Fruit fly (Drosophila melanogaster) whole organism, prepupa: ENCODE measurements around the gene CG13643.

ENCODE experiments used
- Blimp-1 ChIP-seq: fragments of 200-800 bp; sonication (Bioruptor generic); optimal IDR thresholded peaks from 3 replicates; lab custom pipeline; 2017; ENCODE audit warnings: missing biosample characterization, missing genetic modification characterization, mild to moderate bottlenecking, moderate library complexity, missing genetic modification reagents
- CG10631 ChIP-seq: fragments of 200-800 bp; sonication (Bioruptor generic); optimal IDR thresholded peaks from 2 replicates; lab custom pipeline; 2016; ENCODE audit warnings: missing biosample characterization, missing genetic modification characterization
- CG10669 ChIP-seq: fragments of 200-800 bp; sonication (Bioruptor generic); optimal IDR thresholded peaks from 3 replicates; lab custom pipeline; 2018; ENCODE audit warnings: missing biosample characterization, mild to moderate bottlenecking, missing genetic modification characterization, moderate library complexity
- CG11762 ChIP-seq: fragments of 200-800 bp; sonication (Bioruptor generic); optimal IDR thresholded peaks from 3 replicates; lab custom pipeline; 2016; ENCODE audit warnings: missing biosample characterization, missing genetic modification characterization; ENCODE audit not compliant: insufficient read depth
- CG15336 ChIP-seq: fragments of 200-800 bp; sonication (Bioruptor generic); IDR thresholded peaks from 2 replicates; pipeline ENCODE4 v1.3.6; 2022; ENCODE audit warnings: missing biosample characterization, missing genetic modification characterization
- CG16779 ChIP-seq: fragments of 200-800 bp; sonication (Bioruptor generic); optimal IDR thresholded peaks from 3 replicates; lab custom pipeline; 2017; ENCODE audit warnings: missing biosample characterization, mild to moderate bottlenecking, missing genetic modification characterization
- CG3032 ChIP-seq: fragments of 200-800 bp; optimal IDR thresholded peaks from 2 replicates; lab custom pipeline; 2019; ENCODE audit warnings: missing biosample characterization, mild to moderate bottlenecking, missing genetic modification characterization, moderate library complexity
- CG32006 ChIP-seq: fragments of 200-800 bp; sonication (Bioruptor generic); optimal IDR thresholded peaks from 3 replicates; lab custom pipeline; 2017; ENCODE audit warnings: missing biosample characterization, mild to moderate bottlenecking, missing genetic modification characterization
- CG34406 ChIP-seq: fragments of 200-800 bp; sonication (Bioruptor generic); optimal IDR thresholded peaks from 3 replicates; lab custom pipeline; 2016; ENCODE audit warnings: missing biosample characterization, missing genetic modification characterization
- CG3919 ChIP-seq: fragments of 200-800 bp; sonication (Bioruptor generic); optimal IDR thresholded peaks from 3 replicates; lab custom pipeline; 2016; ENCODE audit warnings: missing biosample characterization, missing genetic modification characterization
- CG6163 ChIP-seq: fragments of 200-800 bp; sonication (Bioruptor generic); IDR thresholded peaks from 3 replicates; pipeline ENCODE4 v1.3.6; 2022; ENCODE audit warnings: missing biosample characterization, missing genetic modification characterization
- CG6792 ChIP-seq: fragments of 200-800 bp; sonication (Bioruptor generic); optimal IDR thresholded peaks from 3 replicates; lab custom pipeline; 2016; ENCODE audit warnings: missing biosample characterization, missing genetic modification characterization
- CG6808 ChIP-seq: fragments of 200-800 bp; sonication (Bioruptor generic); optimal IDR thresholded peaks from 3 replicates; lab custom pipeline; 2017; ENCODE audit warnings: missing biosample characterization, missing genetic modification characterization, mild to moderate bottlenecking, moderate library complexity, missing genetic modification reagents
- CG6854 ChIP-seq: fragments of 200-800 bp; sonication (Bioruptor generic); optimal IDR thresholded peaks from 2 replicates; lab custom pipeline; 2017; ENCODE audit warnings: missing biosample characterization, mild to moderate bottlenecking, missing genetic modification characterization
- CG7368 ChIP-seq: fragments of 200-800 bp; sonication (Bioruptor generic); optimal IDR thresholded peaks from 3 replicates; lab custom pipeline; 2016; ENCODE audit warnings: missing biosample characterization, missing genetic modification characterization
- CG8119 ChIP-seq: fragments of 200-800 bp; sonication (Bioruptor generic); IDR thresholded peaks from 3 replicates; pipeline ENCODE4 v1.3.6; 2022; ENCODE audit warnings: missing biosample characterization, missing genetic modification characterization
- Eip75B ChIP-seq: fragments of 200-800 bp; sonication (Bioruptor generic); optimal IDR thresholded peaks from 3 replicates; lab custom pipeline; 2016; ENCODE audit warnings: missing biosample characterization, missing genetic modification characterization
- Eip78C ChIP-seq: fragments of 200-800 bp; sonication (Bioruptor generic); peaks from one replicate; lab custom pipeline; 2016; ENCODE audit warnings: missing biosample characterization, missing genetic modification characterization
- Eip93F ChIP-seq: fragments of 200-800 bp; sonication (Bioruptor generic); optimal IDR thresholded peaks from 2 replicates; lab custom pipeline; 2016; ENCODE audit warnings: missing biosample characterization, mild to moderate bottlenecking, missing genetic modification characterization
- Ets21C ChIP-seq: fragments of 200-800 bp; sonication (Bioruptor generic); optimal IDR thresholded peaks from 3 replicates; lab custom pipeline; 2016; ENCODE audit warnings: missing biosample characterization, missing genetic modification characterization
- Ets96B ChIP-seq: fragments of 200-800 bp; optimal IDR thresholded peaks from 2 replicates; lab custom pipeline; 2019; ENCODE audit warnings: missing biosample characterization, mild to moderate bottlenecking, missing genetic modification characterization, moderate library complexity
- Hr39 ChIP-seq: fragments of 200-800 bp; sonication (Bioruptor generic); optimal IDR thresholded peaks from 2 replicates; lab custom pipeline; 2016; ENCODE audit warnings: missing biosample characterization, missing genetic modification characterization
- Lpt ChIP-seq: fragments of 200-800 bp; sonication (Bioruptor generic); optimal IDR thresholded peaks from 3 replicates; lab custom pipeline; 2016; ENCODE audit warnings: missing biosample characterization, missing genetic modification characterization
- Met ChIP-seq: fragments of 200-800 bp; sonication (Bioruptor generic); optimal IDR thresholded peaks from 3 replicates; lab custom pipeline; 2016; ENCODE audit warnings: missing biosample characterization, missing genetic modification characterization
- Smox ChIP-seq: fragments of 200-800 bp; sonication (Bioruptor generic); optimal IDR thresholded peaks from 3 replicates; lab custom pipeline; 2016; ENCODE audit warnings: missing biosample characterization, missing genetic modification characterization
- Sox102F ChIP-seq: fragments of 200-800 bp; sonication (Bioruptor generic); optimal IDR thresholded peaks from 2 replicates; lab custom pipeline; 2016; ENCODE audit warnings: missing biosample characterization, mild to moderate bottlenecking, missing genetic modification characterization
- Sox14 ChIP-seq: fragments of 200-800 bp; sonication (Bioruptor generic); optimal IDR thresholded peaks from 3 replicates; lab custom pipeline; 2016; ENCODE audit warnings: missing biosample characterization, missing genetic modification characterization
- Sox15 ChIP-seq: fragments of 200-800 bp; sonication (Bioruptor generic); optimal IDR thresholded peaks from 3 replicates; lab custom pipeline; 2016; ENCODE audit warnings: missing biosample characterization, missing genetic modification characterization
- achi ChIP-seq: fragments of 200-800 bp; sonication (Bioruptor generic); optimal IDR thresholded peaks from 3 replicates; lab custom pipeline; 2016; ENCODE audit warnings: missing biosample characterization, missing genetic modification characterization
- acj6 ChIP-seq: fragments of 200-800 bp; sonication (Bioruptor generic); optimal IDR thresholded peaks from 3 replicates; lab custom pipeline; 2016; ENCODE audit warnings: missing biosample characterization, missing genetic modification characterization
- cyc ChIP-seq: fragments of 200-800 bp; sonication (Bioruptor generic); optimal IDR thresholded peaks from 3 replicates; lab custom pipeline; 2016; ENCODE audit warnings: missing biosample characterization, missing genetic modification characterization
- dsx ChIP-seq: fragments of 200-800 bp; optimal IDR thresholded peaks from 3 replicates; lab custom pipeline; 2019; ENCODE audit warnings: missing biosample characterization, mild to moderate bottlenecking, missing genetic modification characterization, moderate library complexity; ENCODE audit not compliant: poor library complexity, severe bottlenecking
- eg ChIP-seq: fragments of 200-800 bp; sonication (Bioruptor generic); IDR thresholded peaks from 3 replicates; pipeline ENCODE4 v1.3.6; 2022; ENCODE audit warnings: missing biosample characterization, missing genetic modification characterization
- esn ChIP-seq: fragments of 200-800 bp; sonication (Bioruptor generic); optimal IDR thresholded peaks from 2 replicates; lab custom pipeline; 2016; ENCODE audit warnings: missing biosample characterization, mild to moderate bottlenecking, missing genetic modification characterization, moderate library complexity
- fd85E ChIP-seq: fragments of 200-800 bp; sonication (Bioruptor generic); optimal IDR thresholded peaks from 3 replicates; lab custom pipeline; 2016; ENCODE audit warnings: missing biosample characterization, missing genetic modification characterization
- fkh ChIP-seq: fragments of 200-800 bp; sonication (Bioruptor generic); optimal IDR thresholded peaks from 3 replicates; lab custom pipeline; 2017; ENCODE audit warnings: missing biosample characterization, mild to moderate bottlenecking, missing genetic modification characterization, moderate library complexity
- lz ChIP-seq: fragments of 200-800 bp; sonication (Bioruptor generic); optimal IDR thresholded peaks from 3 replicates; lab custom pipeline; 2016; ENCODE audit warnings: missing biosample characterization, missing genetic modification characterization
- net ChIP-seq: fragments of 200-800 bp; sonication (Bioruptor generic); optimal IDR thresholded peaks from 3 replicates; lab custom pipeline; 2016; ENCODE audit warnings: missing biosample characterization, missing genetic modification characterization
- salr ChIP-seq, 2 experiments: fragments of 200-800 bp; sonication (Bioruptor generic); optimal IDR thresholded peaks; 3 replicates each; lab custom pipeline; 2016 to 2018; ENCODE audit warnings: missing biosample characterization in 2 of 2, missing genetic modification characterization in 2 of 2, mild to moderate bottlenecking in 1 of 2
- ss ChIP-seq, 2 experiments: fragments of 200-800 bp; sonication (Bioruptor generic); optimal IDR thresholded peaks; 2 replicates in 1 of 2; 3 replicates in 1 of 2; lab custom pipeline; 2017 to 2018; ENCODE audit warnings: mild to moderate bottlenecking in 2 of 2, missing biosample characterization in 2 of 2, missing genetic modification characterization in 2 of 2, moderate library complexity in 1 of 2
- svp ChIP-seq: fragments of 200-800 bp; sonication (Bioruptor generic); peaks from one replicate; lab custom pipeline; 2016; ENCODE audit warnings: missing biosample characterization, missing genetic modification characterization
- topi ChIP-seq: fragments of 200-800 bp; sonication (Bioruptor generic); optimal IDR thresholded peaks from 3 replicates; lab custom pipeline; 2016; ENCODE audit warnings: missing biosample characterization, missing genetic modification characterization
- vri ChIP-seq: fragments of 200-800 bp; sonication (Bioruptor generic); optimal IDR thresholded peaks from 3 replicates; lab custom pipeline; 2016; ENCODE audit warnings: missing biosample characterization, mild to moderate bottlenecking, missing genetic modification characterization

CG13643 gene

DNA sequence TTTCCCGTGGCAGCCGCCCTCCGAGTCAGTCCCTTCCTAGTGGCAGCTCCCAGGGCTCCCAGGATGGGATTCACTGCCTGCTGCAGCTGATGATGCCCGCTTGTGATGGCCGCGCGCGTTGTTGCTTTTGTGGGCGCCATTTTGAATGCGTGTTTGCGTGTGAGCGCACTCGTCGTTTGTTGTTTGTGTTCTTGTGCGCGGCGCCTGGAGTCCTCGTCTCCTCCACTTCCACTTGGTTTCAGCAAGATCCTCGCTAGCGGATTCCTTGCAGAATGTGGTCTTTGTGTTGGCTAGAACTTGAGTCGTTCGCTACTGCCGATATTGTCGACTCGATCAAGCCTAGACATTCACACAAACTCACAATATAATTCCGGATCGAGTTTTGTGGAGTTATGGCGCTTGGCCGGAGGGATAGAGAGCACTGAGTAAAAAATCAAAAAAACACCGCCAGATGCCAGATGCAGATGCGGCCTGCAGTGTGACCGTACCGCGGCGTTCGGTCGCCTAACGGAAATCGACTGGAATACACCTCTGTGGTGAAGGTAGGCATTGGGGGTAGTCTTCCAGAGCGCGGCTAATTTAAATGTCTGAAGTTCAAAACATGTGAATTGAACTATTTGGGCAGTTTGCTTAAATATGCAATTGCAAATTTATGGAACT is 35.3 kb downstream of the CG13643 start, which contains the start of gene CycB3 (continued):
- peak; percentile 29 for TF ChIP-seq Sox14
- peak; percentile 41; the same call in 1 of the 3 replicates for TF ChIP-seq eg (GFP tag; lab: Robert Waterston, UW)
- TF ChIP-seq net, result no peak
- TF ChIP-seq Eip75B, result no peak
- TF ChIP-seq Sox102F, result no peak
- TF ChIP-seq esn (GFP tag; lab: Kevin White, UChicago), result no peak
- TF ChIP-seq Lpt (GFP tag; lab: Kevin White, UChicago), result no peak
- peak; percentile 32 for TF ChIP-seq CG6854 (GFP tag; lab: Kevin White, UChicago)
- no peak for TF ChIP-seq achi
- TF ChIP-seq lz, result no peak
- no peak for TF ChIP-seq CG10631
- TF ChIP-seq CG15336 (GFP tag; lab: Robert Waterston, UW), result no peak
- no peak for TF ChIP-seq CG11762
- TF ChIP-seq CG6808, result no peak
- TF ChIP-seq cyc (GFP tag; lab: Kevin White, UChicago), result no peak
- TF ChIP-seq salr (GFP tag; optimal IDR thresholded peaks at IDR 0.05; lab: Kevin White, UChicago), result no peak
- TF ChIP-seq ss (GFP tag; optimal IDR thresholded peaks at IDR 0.05; lab: Kevin White, UChicago), result peak; percentile 36 to 73
- no peak for TF ChIP-seq Eip93F (GFP tag; lab: Kevin White, UChicago)
- peak; percentile 9; the same call in 1 of the 3 replicates for TF ChIP-seq CG6163
- no peak for TF ChIP-seq CG6792 (GFP tag; lab: Kevin White, UChicago)
- TF ChIP-seq fkh (GFP tag; lab: Kevin White, UChicago), result no peak
- TF ChIP-seq dsx (GFP tag; lab: Kevin White, UChicago), result no peak
- no peak for TF ChIP-seq CG10669
- peak; percentile 14 for TF ChIP-seq CG3032
- TF ChIP-seq Smox, result no peak
- no peak for TF ChIP-seq svp (GFP tag; lab: Kevin White, UChicago)
- no peak for TF ChIP-seq Ets96B

dm6 chr3R:24867956-24868355 is 37.8 kb downstream of the CG13643 start:
- TF ChIP-seq lz (no peak), topi (GFP tag; lab: Kevin White, UChicago) (no peak), acj6 (GFP tag; lab: Kevin White, UChicago) (no peak), Eip75B (no peak), Sox15 (GFP tag; lab: Kevin White, UChicago) (no peak), Blimp-1 (GFP tag; lab: Kevin White, UChicago) (no peak), fkh (GFP tag; lab: Kevin White, UChicago) (no peak), Ets21C (GFP tag; lab: Kevin White, UChicago) (no peak), CG34406 (GFP tag; lab: Kevin White, UChicago) (no peak), CG6808 (no peak), vri (GFP tag; lab: Kevin White, UChicago) (no peak), Ets96B (no peak), achi (no peak), Met (GFP tag; lab: Kevin White, UChicago) (no peak), Sox14 (no peak), CG6792 (GFP tag; lab: Kevin White, UChicago) (no peak), CG6163 (no peak), Sox102F (no peak)

DNA sequence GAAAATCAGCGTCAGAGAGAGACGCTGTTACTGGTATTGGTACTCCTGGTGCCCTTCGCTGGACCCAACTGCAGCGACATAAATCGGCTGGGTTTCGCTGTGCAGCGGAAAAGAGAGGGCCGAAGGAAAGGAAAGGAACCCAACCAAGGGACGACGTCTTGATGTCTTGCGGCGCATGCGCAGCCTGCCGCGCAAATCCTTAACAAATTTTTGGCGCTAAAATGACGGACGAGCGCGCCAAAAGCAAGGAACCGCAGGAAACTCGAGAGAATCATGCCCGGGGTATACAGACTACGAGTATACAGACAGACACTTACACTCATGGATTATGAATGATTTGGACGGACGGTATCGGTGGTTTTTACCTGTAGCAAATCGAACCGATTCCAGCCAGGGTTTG is 38.8 kb downstream of the CG13643 start:
- TF ChIP-seq CG3032 (no peak), CG6163 (no peak), ss (GFP tag; optimal IDR thresholded peaks at IDR 0.05; lab: Kevin White, UChicago) (no peak), CG7368 (no peak), dsx (GFP tag; lab: Kevin White, UChicago) (no peak), topi (GFP tag; lab: Kevin White, UChicago) (no peak), CG3919 (GFP tag; lab: Kevin White, UChicago) (no peak), CG8119 (GFP tag; lab: Robert Waterston, UW) (no peak), Eip78C (no peak), CG16779 (tag; lab: Kevin White, UChicago) (no peak), CG32006 (GFP tag; lab: Kevin White, UChicago) (no peak), esn (GFP tag; lab: Kevin White, UChicago) (no peak), Eip93F (GFP tag; lab: Kevin White, UChicago) (no peak), fd85E (GFP tag; lab: Kevin White, UChicago) (no peak), Hr39 (no peak), lz (no peak), Ets96B (no peak), Smox (no peak)
